Fruit fly (Drosophila melanogaster): ENCODE results near the gene CG2983.

The CG2983 gene

dm6 chr2L:2864601-2865000 is 17.2 kb downstream of the CG2983 start (continued):
- 0 out of 2 replicates have a peak, but pooled peaks have one; percentile 5 for TF ChIP-seq sob (GFP tag; IDR thresholded peaks at IDR 0.05)
- TF ChIP-seq CG6791 (GFP tag; IDR thresholded peaks at IDR 0.05; ENCODE audit: partially characterized antibody) = no peak
- TF ChIP-seq CG1024 (GFP tag; IDR thresholded peaks at IDR 0.05) = peak; percentile 67; the same call in 1 of the 2 replicates
- TF ChIP-seq dysf (GFP tag; IDR thresholded peaks at IDR 0.05) = 0 out of 3 replicates have a peak, but pooled peaks have one; percentile 6
- peak; percentile 70 for TF ChIP-seq lab (GFP tag; optimal IDR thresholded peaks at IDR 0.05)
- TF ChIP-seq CG18764 (GFP tag; optimal IDR thresholded peaks at IDR 0.05) = peak; percentile 32
- TF ChIP-seq dan (GFP tag; IDR thresholded peaks at IDR 0.05) = no peak
- peak in 1 of 2 experiments; percentile 52 for TF ChIP-seq Hr78 (GFP tag; optimal IDR thresholded peaks at IDR 0.05)
- TF ChIP-seq HHEX (GFP tag; optimal IDR thresholded peaks at IDR 0.05) = peak; percentile 33
- TF ChIP-seq CG4328 (GFP tag; optimal IDR thresholded peaks at IDR 0.05) = peak; percentile 28
- no peak for TF ChIP-seq Opbp (GFP tag; IDR thresholded peaks at IDR 0.05; ENCODE audit: partially characterized antibody)
- TF ChIP-seq Kr (GFP tag; optimal IDR thresholded peaks at IDR 0.05) = peak; percentile 10
- TF ChIP-seq Hmr (GFP tag; optimal IDR thresholded peaks at IDR 0.05) = peak; percentile 20
- TF ChIP-seq Bteb2 (GFP tag; optimal IDR thresholded peaks at IDR 0.05) = no peak
- peak; percentile 9 for TF ChIP-seq CrebB (tag; optimal IDR thresholded peaks at IDR 0.05)
- no peak for TF ChIP-seq B-H2 (GFP tag; optimal IDR thresholded peaks at IDR 0.05)
- TF ChIP-seq Side (GFP tag; optimal IDR thresholded peaks at IDR 0.05) = peak; percentile 7
- peak; percentile 30 for TF ChIP-seq CG1233 (GFP tag; optimal IDR thresholded peaks at IDR 0.05)
- peak; percentile 7 for TF ChIP-seq CG7556 (GFP tag; optimal IDR thresholded peaks at IDR 0.05)
- peak; percentile 13 for TF ChIP-seq nau (GFP tag; optimal IDR thresholded peaks at IDR 0.05)
- TF ChIP-seq psq (GFP tag; optimal IDR thresholded peaks at IDR 0.05) = no peak
- no peak for TF ChIP-seq zen (tag; optimal IDR thresholded peaks at IDR 0.05)
- peak; percentile 62 for TF ChIP-seq CG17568 (GFP tag; optimal IDR thresholded peaks at IDR 0.05)
- TF ChIP-seq tup (GFP tag; optimal IDR thresholded peaks at IDR 0.05) = peak; percentile 17
- TF ChIP-seq CG2678 (tag; optimal IDR thresholded peaks at IDR 0.05) = peak; percentile 34

dm6 chr2L:2865560-2866309 is 18.3 kb downstream of the CG2983 start:
- TF ChIP-seq BEAF-32 (GFP tag; optimal IDR thresholded peaks at IDR 0.05) (peak; percentile 23), CG3407 (GFP tag; optimal IDR thresholded peaks at IDR 0.05) (no peak), Pdp1 (GFP tag; optimal IDR thresholded peaks at IDR 0.05) (peak in 1 of 2 experiments; percentile 55), CG10543 (GFP tag; optimal IDR thresholded peaks at IDR 0.05) (peak; percentile 22), HmgZ (tag; optimal IDR thresholded peaks at IDR 0.05) (peak; percentile 37), Deaf1 (tag; optimal IDR thresholded peaks at IDR 0.05) (peak; percentile 66), exex (tag; optimal IDR thresholded peaks at IDR 0.05) (peak; percentile 93), CG3726 (GFP tag; IDR thresholded peaks at IDR 0.05) (no peak), CG18262 (tag; optimal IDR thresholded peaks at IDR 0.05) (no peak), Sry-δ (GFP tag; optimal IDR thresholded peaks at IDR 0.05) (peak; percentile 0), chinmo (GFP tag; IDR thresholded peaks at IDR 0.05; ENCODE audit: partially characterized antibody) (0 out of 4 replicates have a peak, but pooled peaks have one; percentile 5), CG34376 (GFP tag; optimal IDR thresholded peaks at IDR 0.05) (peak; percentile 57), sug (tag; optimal IDR thresholded peaks at IDR 0.05) (peak; percentile 69), CG18011 (GFP tag; optimal IDR thresholded peaks at IDR 0.05) (peak; percentile 37), Hey (tag; optimal IDR thresholded peaks at IDR 0.05) (peak; percentile 39), sens (GFP tag) (peak; percentile 10), GATAe (GFP tag; conservative IDR thresholded peaks at IDR 0.05) (0 out of 2 replicates have a peak, but pooled peaks have one; percentile 30), mirr (GFP tag; optimal IDR thresholded peaks at IDR 0.05) (peak; percentile 80), grn (GFP tag; optimal IDR thresholded peaks at IDR 0.05) (peak; percentile 52), sd (tag; optimal IDR thresholded peaks at IDR 0.05) (peak; percentile 26), kah (GFP tag; optimal IDR thresholded peaks at IDR 0.05) (no peak)

All from whole organism, embryonic.